Fruit fly (Drosophila melanogaster): ENCODE results near the gene Ltn1.

Gene Ltn1

dm6 chr3L:19552136-19552773, at the start of gene Ltn1, which contains the start of gene CG9300:
Ltn1 (minus strand) TSS chr3L:19552290.
CG9300 (plus strand) TSS chr3L:19552420.
- peak; percentile 27 for TF ChIP-seq CG17801 (GFP tag; optimal IDR thresholded peaks at IDR 0.05; ENCODE audit: partially characterized antibody)

- no peak for TF ChIP-seq CG17801 (GFP tag; optimal IDR thresholded peaks at IDR 0.05; ENCODE audit: partially characterized antibody)
Observed at dm6 chr3L:19601413-19601812, 49.3 kb upstream of the Ltn1 start, which contains the start of gene CG9368. CG9368 (plus strand) TSS chr3L:19601633.

dm6 chr3L:19598369-19599148, 46.5 kb upstream of the Ltn1 start, which contains the start of the genes ash1 and Taf6:
ash1 (minus strand) TSS chr3L:19598755.
Taf6 (plus strand) TSS chr3L:19599088.
- no peak for TF ChIP-seq CG17801 (GFP tag; optimal IDR thresholded peaks at IDR 0.05; ENCODE audit: partially characterized antibody)

- TF ChIP-seq CG17801 (GFP tag; optimal IDR thresholded peaks at IDR 0.05; ENCODE audit: partially characterized antibody) = peak; percentile 100
Observed at dm6 chr3L:19590422-19590821, 38.3 kb upstream of the Ltn1 start, which contains the start of gene CG14100. CG14100 (minus strand) TSS chr3L:19590524.

dm6 chr3L:19585979-19586378, 33.9 kb upstream of the Ltn1 start, which contains the start of the genes CG9231 and CG9330:
CG9231 (minus strand) TSS chr3L:19586003.
CG9330 (plus strand) TSS chr3L:19586253.
- peak; percentile 20 for TF ChIP-seq CG17801 (GFP tag; optimal IDR thresholded peaks at IDR 0.05; ENCODE audit: partially characterized antibody)

dm6 chr3L:19584369-19584915, 32.4 kb upstream of the Ltn1 start, which contains the start of gene Shal:
Shal (minus strand) TSS chr3L:19584568.
- TF ChIP-seq CG17801 (GFP tag; optimal IDR thresholded peaks at IDR 0.05; ENCODE audit: partially characterized antibody) = no peak

dm6 chr3L:19580709-19581227, 28.7 kb upstream of the Ltn1 start:
- TF ChIP-seq CG17801 (GFP tag; optimal IDR thresholded peaks at IDR 0.05; ENCODE audit: partially characterized antibody) = no peak

dm6 chr3L:19579346-19579745, 27.3 kb upstream of the Ltn1 start:
- no peak for TF ChIP-seq CG17801 (GFP tag; optimal IDR thresholded peaks at IDR 0.05; ENCODE audit: partially characterized antibody)

dm6 chr3L:19575650-19576049, 23.6 kb upstream of the Ltn1 start:
- no peak for TF ChIP-seq CG17801 (GFP tag; optimal IDR thresholded peaks at IDR 0.05; ENCODE audit: partially characterized antibody)

- TF ChIP-seq CG17801 (GFP tag; optimal IDR thresholded peaks at IDR 0.05; ENCODE audit: partially characterized antibody) = no peak
Observed at dm6 chr3L:19574452-19574851, 22.4 kb upstream of the Ltn1 start.

dm6 chr3L:19569407-19569806, 17.3 kb upstream of the Ltn1 start:
- TF ChIP-seq CG17801 (GFP tag; optimal IDR thresholded peaks at IDR 0.05; ENCODE audit: partially characterized antibody) = no peak

dm6 chr3L:19568999-19569398, 16.9 kb upstream of the Ltn1 start:
- TF ChIP-seq CG17801 (GFP tag; optimal IDR thresholded peaks at IDR 0.05; ENCODE audit: partially characterized antibody) = no peak

dm6 chr3L:19566127-19566526, 14.0 kb upstream of the Ltn1 start:
- no peak for TF ChIP-seq CG17801 (GFP tag; optimal IDR thresholded peaks at IDR 0.05; ENCODE audit: partially characterized antibody)

dm6 chr3L:19564905-19565700, 13.0 kb upstream of the Ltn1 start:
- no peak for TF ChIP-seq CG17801 (GFP tag; optimal IDR thresholded peaks at IDR 0.05; ENCODE audit: partially characterized antibody)
